Worm (Caenorhabditis elegans): ENCODE data around the gene tac-1.

ce11 chrII:14768804-14769203, 15.1 kb upstream of the tac-1 start:
- no peak for TF ChIP-seq aly-2 (tag; optimal IDR thresholded peaks at IDR 0.05)
- TF ChIP-seq ama-1 (optimal IDR thresholded peaks at IDR 0.05): no peak
- no peak for TF ChIP-seq nhr-25 (tag; optimal IDR thresholded peaks at IDR 0.05)
- no peak for TF ChIP-seq nhr-11 (tag; optimal IDR thresholded peaks at IDR 0.05)
- no peak for TF ChIP-seq ceh-82 (tag; optimal IDR thresholded peaks at IDR 0.05)
- no peak for TF ChIP-seq unc-55 (GFP tag; optimal IDR thresholded peaks at IDR 0.05)
- TF ChIP-seq nhr-12 (tag; optimal IDR thresholded peaks at IDR 0.05): no peak
- TF ChIP-seq mbf-1 (tag; optimal IDR thresholded peaks at IDR 0.05): no peak
- TF ChIP-seq zag-1 (tag; optimal IDR thresholded peaks at IDR 0.05): no peak
- TF ChIP-seq elt-3 (tag; optimal IDR thresholded peaks at IDR 0.05): no peak
- TF ChIP-seq elt-1 (tag; optimal IDR thresholded peaks at IDR 0.05): no peak
- no peak for TF ChIP-seq lin-13 (GFP tag; optimal IDR thresholded peaks at IDR 0.05)
- TF ChIP-seq nhr-237 (tag; optimal IDR thresholded peaks at IDR 0.05): no peak
